Worm (Caenorhabditis elegans): ENCODE results near the gene egal-1.

egal-1 gene

DNA sequence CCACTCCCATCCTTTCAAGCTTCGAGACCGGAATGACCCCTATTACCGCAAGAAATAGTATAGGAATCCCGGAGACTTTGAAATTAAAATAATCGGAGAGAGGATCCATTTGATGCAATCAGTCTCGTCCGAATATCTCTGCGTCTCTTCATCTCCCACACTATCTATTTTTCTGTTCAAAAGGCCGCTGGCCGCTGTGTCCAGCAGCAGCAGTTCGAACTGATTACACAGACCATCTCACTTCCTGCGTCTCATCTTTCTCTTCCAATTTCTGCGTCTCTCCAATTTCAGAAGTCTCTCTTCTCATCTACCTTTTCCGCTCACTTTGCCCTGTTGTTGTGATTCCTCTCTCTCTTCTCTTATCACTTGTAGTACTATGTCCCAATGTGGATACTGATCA, 7.1 kb upstream of the egal-1 start (continued):
- TF ChIP-seq lin-39 (tag; optimal IDR thresholded peaks at IDR 0.05) (peak; percentile 34), ceh-28 (tag; optimal IDR thresholded peaks at IDR 0.05) (peak; percentile 56), pha-4 (tag; optimal IDR thresholded peaks at IDR 0.05) (peak; percentile 79), nhr-23 (tag; optimal IDR thresholded peaks at IDR 0.05) (peak; percentile 84), lsy-12 (tag; optimal IDR thresholded peaks at IDR 0.05) (no peak), ceh-9 (tag; optimal IDR thresholded peaks at IDR 0.05) (no peak), egl-27 (tag; optimal IDR thresholded peaks at IDR 0.05) (no peak), zag-1 (tag; optimal IDR thresholded peaks at IDR 0.05) (no peak)

ce11 chrIV:5820056-5820799, 4.4 kb upstream of the egal-1 start:
- no peak for TF ChIP-seq elt-2 (tag; optimal IDR thresholded peaks at IDR 0.05)
- TF ChIP-seq unc-39 (tag; optimal IDR thresholded peaks at IDR 0.05) = no peak
- no peak for TF ChIP-seq nhr-67 (tag; optimal IDR thresholded peaks at IDR 0.05)
- peak; percentile 16 for TF ChIP-seq pha-4 (tag; optimal IDR thresholded peaks at IDR 0.05)
- no peak for TF ChIP-seq jun-1 (tag; optimal IDR thresholded peaks at IDR 0.05)

DNA sequence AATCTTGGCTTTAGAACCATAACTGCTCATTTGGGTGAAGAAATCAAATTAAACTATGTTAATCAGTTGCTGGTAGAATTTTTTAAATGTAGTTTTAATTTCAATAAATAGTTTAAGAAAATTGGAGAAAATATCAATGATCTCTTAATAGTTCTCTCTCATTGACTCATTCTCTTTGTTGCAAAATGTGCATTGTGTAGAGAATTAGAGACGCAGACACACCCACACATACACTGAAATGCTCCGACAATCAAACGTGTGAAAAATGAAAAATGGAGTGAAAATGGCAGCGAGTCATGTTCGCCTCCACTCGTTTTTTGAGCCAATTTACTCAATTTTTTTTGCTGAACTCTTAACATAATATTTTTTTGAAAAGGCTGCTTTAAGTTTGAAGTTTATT, 3.6 kb upstream of the egal-1 start:
- TF ChIP-seq unc-62 (GFP tag; optimal IDR thresholded peaks at IDR 0.05) = no peak
- TF ChIP-seq tbx-2 (tag; optimal IDR thresholded peaks at IDR 0.05) = no peak
- no peak for TF ChIP-seq hmg-11 (tag; optimal IDR thresholded peaks at IDR 0.05)
- TF ChIP-seq ZK546.5 (tag; optimal IDR thresholded peaks at IDR 0.05) = no peak
- TF ChIP-seq elt-2 (tag; optimal IDR thresholded peaks at IDR 0.05) = peak; percentile 4
- TF ChIP-seq ceh-82 (tag; optimal IDR thresholded peaks at IDR 0.05) = no peak
- peak; percentile 22 for TF ChIP-seq nfya-1 (tag; optimal IDR thresholded peaks at IDR 0.05; ENCODE audit: insufficient read depth)
- TF ChIP-seq pha-4 (tag; optimal IDR thresholded peaks at IDR 0.05) = peak; percentile 37
- TF ChIP-seq zag-1 (tag; optimal IDR thresholded peaks at IDR 0.05) = no peak
- TF ChIP-seq pqm-1 (tag; optimal IDR thresholded peaks at IDR 0.05) = peak; percentile 40
- TF ChIP-seq mml-1 (tag; optimal IDR thresholded peaks at IDR 0.05) = no peak
- no peak for TF ChIP-seq nhr-77 (tag; optimal IDR thresholded peaks at IDR 0.05)
- no peak for TF ChIP-seq ceh-28 (tag; optimal IDR thresholded peaks at IDR 0.05)
- no peak for TF ChIP-seq mdl-1 (tag; optimal IDR thresholded peaks at IDR 0.05)
- no peak for TF ChIP-seq unc-39 (tag; optimal IDR thresholded peaks at IDR 0.05)
- no peak for TF ChIP-seq nhr-12 (tag; optimal IDR thresholded peaks at IDR 0.05)
- TF ChIP-seq jun-1 (tag; optimal IDR thresholded peaks at IDR 0.05) = no peak

DNA sequence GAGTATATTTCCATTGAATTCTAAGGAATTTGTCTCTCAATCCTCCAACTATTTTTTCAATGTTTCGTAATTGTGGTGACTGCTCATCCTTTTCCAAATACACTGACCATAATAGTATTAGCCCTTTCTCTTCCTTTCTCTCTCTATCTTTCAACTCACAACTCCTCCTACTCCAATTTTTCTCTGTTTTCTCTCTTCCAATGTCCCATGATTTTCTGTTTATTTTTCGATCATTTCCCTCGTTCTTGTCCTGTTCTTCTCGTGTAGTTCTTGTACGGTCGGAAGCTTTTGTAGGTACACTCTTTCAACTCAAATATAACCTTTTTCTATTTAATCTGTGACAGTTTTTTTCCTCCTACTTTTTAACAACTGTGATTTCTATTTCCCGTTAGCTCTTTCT, 2.6 kb upstream of the egal-1 start:
- TF ChIP-seq nhr-43 (tag; optimal IDR thresholded peaks at IDR 0.05; ENCODE audit: poor library complexity, severe bottlenecking) (no peak), lin-15B (tag; optimal IDR thresholded peaks at IDR 0.05) (no peak), elt-3 (tag; optimal IDR thresholded peaks at IDR 0.05) (no peak), ceh-28 (tag; optimal IDR thresholded peaks at IDR 0.05) (no peak), ztf-11 (tag; optimal IDR thresholded peaks at IDR 0.05) (no peak), nhr-11 (tag; optimal IDR thresholded peaks at IDR 0.05) (no peak), ama-1 (optimal IDR thresholded peaks at IDR 0.05) (no peak), pha-4 (tag; optimal IDR thresholded peaks at IDR 0.05) (peak; percentile 98), skn-1 (tag; optimal IDR thresholded peaks at IDR 0.05) (no peak), ceh-9 (tag; optimal IDR thresholded peaks at IDR 0.05) (no peak), hmg-11 (tag; optimal IDR thresholded peaks at IDR 0.05) (peak; percentile 29), fkh-2 (tag; optimal IDR thresholded peaks at IDR 0.05) (no peak), elt-2 (tag; optimal IDR thresholded peaks at IDR 0.05) (peak; percentile 6), pqm-1 (tag; optimal IDR thresholded peaks at IDR 0.05) (peak; percentile 55), tbx-2 (tag; optimal IDR thresholded peaks at IDR 0.05) (no peak), fkh-10 (GFP tag; optimal IDR thresholded peaks at IDR 0.05) (no peak), elt-1 (tag; optimal IDR thresholded peaks at IDR 0.05) (no peak), unc-39 (tag; optimal IDR thresholded peaks at IDR 0.05) (no peak), nfya-1 (tag; optimal IDR thresholded peaks at IDR 0.05; ENCODE audit: insufficient read depth) (no peak)

DNA sequence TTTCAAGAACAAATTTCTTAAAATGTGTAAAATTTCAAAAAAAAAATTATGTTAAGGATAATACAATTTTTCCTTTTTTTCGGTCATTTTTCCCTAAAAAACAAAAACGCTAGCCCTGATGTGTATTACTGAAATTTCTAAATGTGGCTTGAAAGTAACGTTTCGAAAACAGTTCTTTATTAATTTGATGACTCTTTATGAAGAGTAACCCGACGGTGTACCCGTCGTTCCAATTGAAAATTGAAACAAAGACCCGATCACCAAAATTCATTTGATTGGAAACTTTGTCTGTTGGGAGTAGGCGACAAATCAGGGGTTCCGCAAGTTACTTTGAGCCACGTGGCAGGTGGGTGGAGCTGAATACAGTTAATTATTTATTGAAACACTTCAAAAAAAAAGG, 8.2 kb downstream of the egal-1 start:
- TF ChIP-seq ceh-28 (tag; optimal IDR thresholded peaks at IDR 0.05) (no peak), skn-1 (tag; optimal IDR thresholded peaks at IDR 0.05) (no peak), nhr-11 (tag; optimal IDR thresholded peaks at IDR 0.05) (no peak), ceh-9 (tag; optimal IDR thresholded peaks at IDR 0.05) (no peak), nhr-12 (tag; optimal IDR thresholded peaks at IDR 0.05) (no peak), unc-39 (tag; optimal IDR thresholded peaks at IDR 0.05) (no peak)

Data from whole organism, L3 larva.